Fruit fly (Drosophila melanogaster): ENCODE measurements around the gene bru2.

dm6 chr2L:12337162-12337561 is 6.9 kb upstream of the bru2 start:
- TF ChIP-seq Sin3A (optimal IDR thresholded peaks at IDR 0.05) (no peak), insv (optimal IDR thresholded peaks at IDR 0.05) (no peak)
